Fruit fly (Drosophila melanogaster) whole organism, prepupa: ENCODE data around the gene RagA-B.

ENCODE experiments used
- Blimp-1 ChIP-seq: fragments of 200-800 bp; sonication (Bioruptor generic); optimal IDR thresholded peaks from 3 replicates; lab custom pipeline; 2017; ENCODE audit warnings: missing biosample characterization, missing genetic modification characterization, mild to moderate bottlenecking, moderate library complexity, missing genetic modification reagents
- CG10631 ChIP-seq: fragments of 200-800 bp; sonication (Bioruptor generic); optimal IDR thresholded peaks from 2 replicates; lab custom pipeline; 2016; ENCODE audit warnings: missing biosample characterization, missing genetic modification characterization
- CG10669 ChIP-seq: fragments of 200-800 bp; sonication (Bioruptor generic); optimal IDR thresholded peaks from 3 replicates; lab custom pipeline; 2018; ENCODE audit warnings: missing biosample characterization, mild to moderate bottlenecking, missing genetic modification characterization, moderate library complexity
- CG11762 ChIP-seq: fragments of 200-800 bp; sonication (Bioruptor generic); optimal IDR thresholded peaks from 3 replicates; lab custom pipeline; 2016; ENCODE audit warnings: missing biosample characterization, missing genetic modification characterization; ENCODE audit not compliant: insufficient read depth
- CG11902 ChIP-seq: fragments of 200-800 bp; sonication (Bioruptor generic); optimal IDR thresholded peaks from 3 replicates; lab custom pipeline; 2016; ENCODE audit warnings: missing biosample characterization, missing genetic modification characterization
- CG15336 ChIP-seq: fragments of 200-800 bp; sonication (Bioruptor generic); IDR thresholded peaks from 2 replicates; pipeline ENCODE4 v1.3.6; 2022; ENCODE audit warnings: missing biosample characterization, missing genetic modification characterization
- CG1621 ChIP-seq: fragments of 200-800 bp; sonication (Bioruptor generic); optimal IDR thresholded peaks from 3 replicates; lab custom pipeline; 2018; ENCODE audit warnings: missing biosample characterization, mild to moderate bottlenecking, missing genetic modification characterization
- CG16779 ChIP-seq: fragments of 200-800 bp; sonication (Bioruptor generic); optimal IDR thresholded peaks from 3 replicates; lab custom pipeline; 2017; ENCODE audit warnings: missing biosample characterization, mild to moderate bottlenecking, missing genetic modification characterization
- CG3032 ChIP-seq: fragments of 200-800 bp; optimal IDR thresholded peaks from 2 replicates; lab custom pipeline; 2019; ENCODE audit warnings: missing biosample characterization, mild to moderate bottlenecking, missing genetic modification characterization, moderate library complexity
- CG31627 ChIP-seq: fragments of 200-800 bp; sonication (Bioruptor generic); optimal IDR thresholded peaks from 3 replicates; lab custom pipeline; 2016; ENCODE audit warnings: missing biosample characterization, missing genetic modification characterization
- CG3919 ChIP-seq: fragments of 200-800 bp; sonication (Bioruptor generic); optimal IDR thresholded peaks from 3 replicates; lab custom pipeline; 2016; ENCODE audit warnings: missing biosample characterization, missing genetic modification characterization
- CG4318 ChIP-seq: fragments of 200-800 bp; sonication (Bioruptor generic); optimal IDR thresholded peaks from 3 replicates; lab custom pipeline; 2017; ENCODE audit warnings: missing biosample characterization, mild to moderate bottlenecking, missing genetic modification characterization
- CG6163 ChIP-seq: fragments of 200-800 bp; sonication (Bioruptor generic); IDR thresholded peaks from 3 replicates; pipeline ENCODE4 v1.3.6; 2022; ENCODE audit warnings: missing biosample characterization, missing genetic modification characterization
- CG6276 ChIP-seq: fragments of 200-800 bp; sonication (Bioruptor generic); optimal IDR thresholded peaks from 2 replicates; lab custom pipeline; 2017; ENCODE audit warnings: missing biosample characterization, mild to moderate bottlenecking, missing genetic modification characterization
- CG6792 ChIP-seq: fragments of 200-800 bp; sonication (Bioruptor generic); optimal IDR thresholded peaks from 3 replicates; lab custom pipeline; 2016; ENCODE audit warnings: missing biosample characterization, missing genetic modification characterization
- CG6808 ChIP-seq: fragments of 200-800 bp; sonication (Bioruptor generic); optimal IDR thresholded peaks from 3 replicates; lab custom pipeline; 2017; ENCODE audit warnings: missing biosample characterization, missing genetic modification characterization, mild to moderate bottlenecking, moderate library complexity, missing genetic modification reagents
- CG6854 ChIP-seq: fragments of 200-800 bp; sonication (Bioruptor generic); optimal IDR thresholded peaks from 2 replicates; lab custom pipeline; 2017; ENCODE audit warnings: missing biosample characterization, mild to moderate bottlenecking, missing genetic modification characterization
- CG7368 ChIP-seq: fragments of 200-800 bp; sonication (Bioruptor generic); optimal IDR thresholded peaks from 3 replicates; lab custom pipeline; 2016; ENCODE audit warnings: missing biosample characterization, missing genetic modification characterization
- CG8119 ChIP-seq: fragments of 200-800 bp; sonication (Bioruptor generic); IDR thresholded peaks from 3 replicates; pipeline ENCODE4 v1.3.6; 2022; ENCODE audit warnings: missing biosample characterization, missing genetic modification characterization
- CG8319 ChIP-seq: fragments of 200-800 bp; sonication (Bioruptor generic); optimal IDR thresholded peaks from 3 replicates; lab custom pipeline; 2016; ENCODE audit warnings: missing biosample characterization, missing genetic modification characterization
- CG8632 ChIP-seq: fragments of 200-800 bp; sonication (Bioruptor generic); optimal IDR thresholded peaks from 3 replicates; lab custom pipeline; 2016; ENCODE audit warnings: missing biosample characterization, missing genetic modification characterization
- CG9139 ChIP-seq: fragments of 200-800 bp; sonication (Bioruptor generic); optimal IDR thresholded peaks from 3 replicates; lab custom pipeline; 2017; ENCODE audit warnings: missing biosample characterization, mild to moderate bottlenecking, missing genetic modification characterization
- Eip75B ChIP-seq: fragments of 200-800 bp; sonication (Bioruptor generic); optimal IDR thresholded peaks from 3 replicates; lab custom pipeline; 2016; ENCODE audit warnings: missing biosample characterization, missing genetic modification characterization
- Eip78C ChIP-seq: fragments of 200-800 bp; sonication (Bioruptor generic); peaks from one replicate; lab custom pipeline; 2016; ENCODE audit warnings: missing biosample characterization, missing genetic modification characterization
- Eip93F ChIP-seq: fragments of 200-800 bp; sonication (Bioruptor generic); optimal IDR thresholded peaks from 2 replicates; lab custom pipeline; 2016; ENCODE audit warnings: missing biosample characterization, mild to moderate bottlenecking, missing genetic modification characterization
- Ets21C ChIP-seq: fragments of 200-800 bp; sonication (Bioruptor generic); optimal IDR thresholded peaks from 3 replicates; lab custom pipeline; 2016; ENCODE audit warnings: missing biosample characterization, missing genetic modification characterization
- Ets96B ChIP-seq: fragments of 200-800 bp; optimal IDR thresholded peaks from 2 replicates; lab custom pipeline; 2019; ENCODE audit warnings: missing biosample characterization, mild to moderate bottlenecking, missing genetic modification characterization, moderate library complexity
- Gug ChIP-seq: fragments of 200-800 bp; sonication (Bioruptor generic); IDR thresholded peaks from 2 replicates; pipeline ENCODE4 v1.3.6; 2022; ENCODE audit warnings: missing biosample characterization, missing genetic modification characterization
- Hr38 ChIP-seq: sonication (Bioruptor generic); optimal IDR thresholded peaks from 2 replicates; lab custom pipeline; 2016; ENCODE audit warnings: missing biosample characterization, missing genetic modification characterization
- Hr39 ChIP-seq: fragments of 200-800 bp; sonication (Bioruptor generic); optimal IDR thresholded peaks from 2 replicates; lab custom pipeline; 2016; ENCODE audit warnings: missing biosample characterization, missing genetic modification characterization
- Hr4 ChIP-seq: fragments of 200-800 bp; sonication (Bioruptor generic); optimal IDR thresholded peaks from 3 replicates; lab custom pipeline; 2016; ENCODE audit warnings: missing biosample characterization, missing genetic modification characterization
- Lpt ChIP-seq: fragments of 200-800 bp; sonication (Bioruptor generic); optimal IDR thresholded peaks from 3 replicates; lab custom pipeline; 2016; ENCODE audit warnings: missing biosample characterization, missing genetic modification characterization
- Smox ChIP-seq: fragments of 200-800 bp; sonication (Bioruptor generic); optimal IDR thresholded peaks from 3 replicates; lab custom pipeline; 2016; ENCODE audit warnings: missing biosample characterization, missing genetic modification characterization
- Sox102F ChIP-seq: fragments of 200-800 bp; sonication (Bioruptor generic); optimal IDR thresholded peaks from 2 replicates; lab custom pipeline; 2016; ENCODE audit warnings: missing biosample characterization, mild to moderate bottlenecking, missing genetic modification characterization
- Sox14 ChIP-seq: fragments of 200-800 bp; sonication (Bioruptor generic); optimal IDR thresholded peaks from 3 replicates; lab custom pipeline; 2016; ENCODE audit warnings: missing biosample characterization, missing genetic modification characterization
- Sox15 ChIP-seq: fragments of 200-800 bp; sonication (Bioruptor generic); optimal IDR thresholded peaks from 3 replicates; lab custom pipeline; 2016; ENCODE audit warnings: missing biosample characterization, missing genetic modification characterization
- acj6 ChIP-seq: fragments of 200-800 bp; sonication (Bioruptor generic); optimal IDR thresholded peaks from 3 replicates; lab custom pipeline; 2016; ENCODE audit warnings: missing biosample characterization, missing genetic modification characterization
- cyc ChIP-seq: fragments of 200-800 bp; sonication (Bioruptor generic); optimal IDR thresholded peaks from 3 replicates; lab custom pipeline; 2016; ENCODE audit warnings: missing biosample characterization, missing genetic modification characterization
- dac ChIP-seq: fragments of 200-800 bp; sonication (Bioruptor generic); optimal IDR thresholded peaks from 2 replicates; lab custom pipeline; 2017; ENCODE audit warnings: missing biosample characterization, mild to moderate bottlenecking, missing genetic modification characterization
- dsx ChIP-seq: fragments of 200-800 bp; optimal IDR thresholded peaks from 3 replicates; lab custom pipeline; 2019; ENCODE audit warnings: missing biosample characterization, mild to moderate bottlenecking, missing genetic modification characterization, moderate library complexity; ENCODE audit not compliant: poor library complexity, severe bottlenecking
- esn ChIP-seq: fragments of 200-800 bp; sonication (Bioruptor generic); optimal IDR thresholded peaks from 2 replicates; lab custom pipeline; 2016; ENCODE audit warnings: missing biosample characterization, mild to moderate bottlenecking, missing genetic modification characterization, moderate library complexity
- fd59A ChIP-seq: fragments of 200-800 bp; sonication (Bioruptor generic); optimal IDR thresholded peaks from 2 replicates; lab custom pipeline; 2017; ENCODE audit warnings: missing biosample characterization, mild to moderate bottlenecking, missing genetic modification characterization, missing genetic modification reagents
- fkh ChIP-seq: fragments of 200-800 bp; sonication (Bioruptor generic); optimal IDR thresholded peaks from 3 replicates; lab custom pipeline; 2017; ENCODE audit warnings: missing biosample characterization, mild to moderate bottlenecking, missing genetic modification characterization, moderate library complexity
- lz ChIP-seq: fragments of 200-800 bp; sonication (Bioruptor generic); optimal IDR thresholded peaks from 3 replicates; lab custom pipeline; 2016; ENCODE audit warnings: missing biosample characterization, missing genetic modification characterization
- net ChIP-seq: fragments of 200-800 bp; sonication (Bioruptor generic); optimal IDR thresholded peaks from 3 replicates; lab custom pipeline; 2016; ENCODE audit warnings: missing biosample characterization, missing genetic modification characterization
- pdm3 ChIP-seq: fragments of 200-800 bp; sonication (Bioruptor generic); optimal IDR thresholded peaks from 3 replicates; lab custom pipeline; 2016; ENCODE audit warnings: missing biosample characterization, missing genetic modification characterization
- salr ChIP-seq, 2 experiments: fragments of 200-800 bp; sonication (Bioruptor generic); optimal IDR thresholded peaks; 3 replicates each; lab custom pipeline; 2016 to 2018; ENCODE audit warnings: missing biosample characterization in 2 of 2, missing genetic modification characterization in 2 of 2, mild to moderate bottlenecking in 1 of 2
- spab ChIP-seq: fragments of 200-800 bp; sonication (Bioruptor generic); optimal IDR thresholded peaks from 2 replicates; lab custom pipeline; 2017; ENCODE audit warnings: missing biosample characterization, mild to moderate bottlenecking, missing genetic modification characterization, missing genetic modification reagents
- ss ChIP-seq, 2 experiments: fragments of 200-800 bp; sonication (Bioruptor generic); optimal IDR thresholded peaks; 2 replicates in 1 of 2; 3 replicates in 1 of 2; lab custom pipeline; 2017 to 2018; ENCODE audit warnings: mild to moderate bottlenecking in 2 of 2, missing biosample characterization in 2 of 2, missing genetic modification characterization in 2 of 2, moderate library complexity in 1 of 2
- svp ChIP-seq: fragments of 200-800 bp; sonication (Bioruptor generic); peaks from one replicate; lab custom pipeline; 2016; ENCODE audit warnings: missing biosample characterization, missing genetic modification characterization
- topi ChIP-seq: fragments of 200-800 bp; sonication (Bioruptor generic); optimal IDR thresholded peaks from 3 replicates; lab custom pipeline; 2016; ENCODE audit warnings: missing biosample characterization, missing genetic modification characterization
- vri ChIP-seq: fragments of 200-800 bp; sonication (Bioruptor generic); optimal IDR thresholded peaks from 3 replicates; lab custom pipeline; 2016; ENCODE audit warnings: missing biosample characterization, mild to moderate bottlenecking, missing genetic modification characterization

The RagA-B gene

dm6 chr3R:8963756-8964342 lies 20.3 kb downstream of the RagA-B start:
- TF ChIP-seq CG31627 (GFP tag; lab: Kevin White, UChicago), result no peak
- TF ChIP-seq Blimp-1, result peak; percentile 42
- no peak for TF ChIP-seq ss (GFP tag; optimal IDR thresholded peaks at IDR 0.05; lab: Kevin White, UChicago)
- no peak for TF ChIP-seq Sox14 (GFP tag; lab: Kevin White, UChicago)
- no peak for TF ChIP-seq Hr39 (GFP tag; lab: Kevin White, UChicago)
- peak; percentile 62 for TF ChIP-seq CG15336 (GFP tag; lab: Robert Waterston, UW)
- TF ChIP-seq CG7368, result no peak
- TF ChIP-seq CG9139 (GFP tag; lab: Kevin White, UChicago), result no peak
- TF ChIP-seq Sox15 (GFP tag; lab: Kevin White, UChicago), result no peak
- no peak for TF ChIP-seq Gug (GFP tag; lab: Robert Waterston, UW)
- peak; percentile 29 for TF ChIP-seq dac (GFP tag; lab: Kevin White, UChicago)
- no peak for TF ChIP-seq Sox102F (GFP tag; lab: Kevin White, UChicago)
- no peak for TF ChIP-seq Hr38 (GFP tag; lab: Kevin White, UChicago)
- no peak for TF ChIP-seq Eip75B
- TF ChIP-seq CG6792 (GFP tag; lab: Kevin White, UChicago), result no peak
- TF ChIP-seq esn (GFP tag; lab: Kevin White, UChicago), result peak; percentile 17
- TF ChIP-seq cyc, result no peak
- peak; percentile 4 for TF ChIP-seq Smox (GFP tag; lab: Kevin White, UChicago)
- TF ChIP-seq fd59A (GFP tag; lab: Kevin White, UChicago), result no peak
- TF ChIP-seq acj6, result peak; percentile 8
- no peak for TF ChIP-seq CG10669 (GFP tag; lab: Kevin White, UChicago)
- TF ChIP-seq fkh (GFP tag; lab: Kevin White, UChicago), result no peak
- peak; percentile 16 for TF ChIP-seq Eip78C (GFP tag; lab: Kevin White, UChicago)
- TF ChIP-seq topi (GFP tag; lab: Kevin White, UChicago), result no peak
- no peak for TF ChIP-seq CG8632 (GFP tag; lab: Kevin White, UChicago)
- no peak for TF ChIP-seq CG11762 (GFP tag; lab: Kevin White, UChicago)
- no peak for TF ChIP-seq vri (GFP tag; lab: Kevin White, UChicago)
- TF ChIP-seq Ets96B, result no peak
- TF ChIP-seq Lpt (GFP tag; lab: Kevin White, UChicago), result no peak
- TF ChIP-seq CG6163 (GFP tag; lab: Robert Waterston, UW), result no peak
- TF ChIP-seq CG6854 (GFP tag; lab: Kevin White, UChicago), result no peak
- no peak for TF ChIP-seq CG3032
- TF ChIP-seq CG1621, result no peak
- TF ChIP-seq spab (GFP tag; lab: Kevin White, UChicago), result no peak
- TF ChIP-seq CG8119 (GFP tag; lab: Robert Waterston, UW), result peak; percentile 65; the same call in 1 of the 3 replicates
- TF ChIP-seq Ets21C (GFP tag; lab: Kevin White, UChicago), result no peak
- no peak for TF ChIP-seq lz (GFP tag; lab: Kevin White, UChicago)
- no peak for TF ChIP-seq CG10631
- no peak for TF ChIP-seq dsx
- TF ChIP-seq CG6276, result peak; percentile 21
- TF ChIP-seq pdm3, result no peak
- no peak for TF ChIP-seq Eip93F (GFP tag; lab: Kevin White, UChicago)
- TF ChIP-seq net (GFP tag; lab: Kevin White, UChicago), result no peak
- TF ChIP-seq CG8319 (GFP tag; lab: Kevin White, UChicago), result no peak
- peak; percentile 63 for TF ChIP-seq svp (GFP tag; lab: Kevin White, UChicago)
- TF ChIP-seq CG16779 (tag; lab: Kevin White, UChicago), result no peak
- peak; percentile 56 for TF ChIP-seq CG4318 (GFP tag; lab: Kevin White, UChicago)
- no peak for TF ChIP-seq salr (GFP tag; optimal IDR thresholded peaks at IDR 0.05; lab: Kevin White, UChicago)
- TF ChIP-seq CG3919 (GFP tag; lab: Kevin White, UChicago), result no peak
- no peak for TF ChIP-seq CG6808
- no peak for TF ChIP-seq CG11902
- peak; percentile 54 for TF ChIP-seq Hr4 (GFP tag; lab: Kevin White, UChicago)
